Worm (Caenorhabditis elegans): ENCODE results near the gene C08F8.2.

ce11 chrIV:11125200-11125599, 25.6 kb upstream of the C08F8.2 start:
- no peak for TF ChIP-seq egl-27 (tag; optimal IDR thresholded peaks at IDR 0.05)
- no peak for TF ChIP-seq unc-62 (GFP tag; optimal IDR thresholded peaks at IDR 0.05)
- TF ChIP-seq ztf-11 (tag; optimal IDR thresholded peaks at IDR 0.05) = peak in 1 of 2 experiments; percentile 12
- no peak for TF ChIP-seq vab-15 (tag; optimal IDR thresholded peaks at IDR 0.05)
- TF ChIP-seq sox-4 (tag; optimal IDR thresholded peaks at IDR 0.05) = no peak
- no peak for TF ChIP-seq tlp-1 (tag; optimal IDR thresholded peaks at IDR 0.05)
